Fruit fly (Drosophila melanogaster) S2 (cell line): ENCODE measurements around the gene CG44329.

Source experiments
- CG8478 ChIP-seq: fragments of >200 bp; optimal IDR thresholded peaks from 2 replicates; lab custom pipeline; 2018
- CTCF ChIP-seq, 2 experiments: fragments of >200 bp; optimal IDR thresholded peaks; 2 replicates each; lab custom pipeline; 2018

DNA sequence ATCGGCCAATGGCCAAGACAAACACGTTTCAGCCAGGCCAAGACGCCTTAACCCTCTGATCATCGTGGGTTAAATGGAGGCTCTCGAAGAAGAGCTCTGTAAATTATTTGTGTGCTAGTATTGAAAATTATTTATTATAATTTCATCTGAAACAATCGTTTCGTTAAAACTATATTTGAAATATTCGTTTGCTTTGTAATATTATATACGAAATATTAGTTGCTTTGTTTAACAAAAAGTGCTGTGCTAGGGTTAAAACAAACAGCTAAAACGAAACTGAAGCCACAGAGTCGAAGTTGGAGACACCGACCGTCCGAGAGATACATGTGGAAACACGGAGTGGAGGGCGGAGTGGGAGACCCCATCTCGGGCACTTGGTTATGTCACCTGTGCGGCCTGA is 26.2 kb downstream of the CG44329 start:
- TF ChIP-seq CTCF (optimal IDR thresholded peaks at IDR 0.05; lab: Kevin White, UChicago) (no peak), CG8478 (lab: Kevin White, UChicago) (no peak)
